Worm (Caenorhabditis elegans): ENCODE results near the gene srh-36.

The srh-36 gene

DNA sequence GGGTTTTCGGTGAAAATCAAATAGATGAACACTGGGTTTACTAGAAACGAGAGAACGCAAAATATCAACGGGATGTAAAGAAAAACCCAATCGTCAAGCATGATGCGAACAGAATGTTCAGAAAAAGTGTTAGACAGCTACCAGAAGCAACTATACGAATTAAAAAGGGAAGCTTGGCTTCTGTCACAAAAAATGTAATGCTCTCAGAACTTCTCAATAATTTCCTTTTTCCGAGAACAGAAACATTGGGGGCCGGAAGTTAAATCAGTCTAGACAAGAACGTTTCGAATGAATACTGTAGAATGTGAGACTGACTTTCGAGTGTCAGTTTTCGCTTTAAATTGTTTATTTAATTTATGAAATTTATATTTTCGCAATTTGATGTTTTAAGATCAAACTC, 38.3 kb upstream of the srh-36 start, which contains the start of gene srj-54:
TSS of gene srj-54 (minus strand) at position 101 of the 400 bp plus-strand sequence.
- TF ChIP-seq ham-2 (GFP tag; optimal IDR thresholded peaks at IDR 0.05) (no peak), sptf-1 (tag; optimal IDR thresholded peaks at IDR 0.05) (no peak), ceh-83 (GFP tag; optimal IDR thresholded peaks at IDR 0.05) (no peak), ceh-39 (tag; optimal IDR thresholded peaks at IDR 0.05) (no peak), elt-1 (tag; optimal IDR thresholded peaks at IDR 0.05; ENCODE audit: borderline replicate concordance, insufficient read depth) (no peak), nhr-76 (tag; optimal IDR thresholded peaks at IDR 0.05) (no peak), mab-5 (tag; optimal IDR thresholded peaks at IDR 0.05) (no peak), ztf-11 (tag; optimal IDR thresholded peaks at IDR 0.05) (no peak), flh-1 (GFP tag; optimal IDR thresholded peaks at IDR 0.05) (no peak), snpc-4 (tag; optimal IDR thresholded peaks at IDR 0.05) (no peak), unc-120 (tag; optimal IDR thresholded peaks at IDR 0.05; ENCODE audit: poor library complexity, severe bottlenecking) (no peak), hlh-1 (tag; optimal IDR thresholded peaks at IDR 0.05) (no peak), ces-1 (GFP tag; optimal IDR thresholded peaks at IDR 0.05) (no peak), blmp-1 (tag; optimal IDR thresholded peaks at IDR 0.05) (no peak)

DNA sequence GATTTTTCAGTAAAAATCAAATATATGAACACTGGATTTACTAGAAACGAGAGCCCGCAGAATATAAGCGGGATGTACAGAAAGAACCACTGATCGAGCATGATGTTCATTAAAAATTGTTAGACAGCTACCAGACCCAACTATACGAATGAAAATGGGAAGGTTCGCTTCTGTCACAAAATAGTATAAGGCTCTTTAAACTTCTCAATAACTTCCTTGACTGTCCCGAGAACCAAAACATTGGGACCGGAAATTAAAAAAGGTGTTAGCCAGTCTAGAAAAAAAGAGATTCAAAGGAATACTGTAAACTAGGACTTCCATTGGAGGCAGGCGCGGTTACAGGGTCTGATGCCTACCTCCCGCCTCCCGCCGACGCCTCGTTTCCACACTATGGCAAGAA, 36.4 kb upstream of the srh-36 start, which contains the start of gene srj-55:
TSS of gene srj-55 (minus strand) at position 101 of the 400 bp plus-strand sequence.
- TF ChIP-seq M03D4.4 (tag; optimal IDR thresholded peaks at IDR 0.05) (no peak), drap-1 (GFP tag; optimal IDR thresholded peaks at IDR 0.05) (no peak), sptf-1 (tag; optimal IDR thresholded peaks at IDR 0.05) (no peak)

DNA sequence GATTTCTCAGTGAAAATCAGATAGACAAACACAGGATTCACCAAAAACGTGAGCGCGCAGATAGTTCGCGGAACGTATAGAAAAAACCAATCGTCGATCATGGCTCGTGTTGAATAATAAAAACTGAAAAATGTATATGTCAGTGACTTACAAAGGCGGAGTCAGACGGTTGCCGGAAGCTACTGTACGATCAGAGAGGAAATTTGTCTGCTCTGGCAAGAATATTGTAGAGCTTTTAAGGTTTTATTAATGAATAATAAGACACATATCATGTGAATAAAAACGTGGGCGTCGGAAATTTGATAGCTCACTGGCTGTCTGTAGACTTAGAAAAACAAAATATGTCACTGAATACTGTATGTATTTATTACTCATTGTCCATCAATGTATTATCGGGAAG, 34.0 kb upstream of the srh-36 start, which contains the start of gene srj-57:
TSS of gene srj-57 (minus strand) at position 101 of the 400 bp plus-strand sequence.
- TF ChIP-seq unc-39 (tag; optimal IDR thresholded peaks at IDR 0.05), result no peak
- TF ChIP-seq ces-1 (GFP tag; optimal IDR thresholded peaks at IDR 0.05), result no peak
- no peak for TF ChIP-seq mls-2 (tag; optimal IDR thresholded peaks at IDR 0.05)
- TF ChIP-seq zip-8 (tag; optimal IDR thresholded peaks at IDR 0.05), result no peak
- TF ChIP-seq M03D4.4 (tag; optimal IDR thresholded peaks at IDR 0.05), result no peak
- no peak for TF ChIP-seq hlh-1 (tag; optimal IDR thresholded peaks at IDR 0.05)
- no peak for TF ChIP-seq pha-4 (tag; optimal IDR thresholded peaks at IDR 0.05)
- TF ChIP-seq ceh-39 (tag; optimal IDR thresholded peaks at IDR 0.05), result no peak
- TF ChIP-seq elt-3 (tag; optimal IDR thresholded peaks at IDR 0.05), result no peak
- TF ChIP-seq flh-1 (GFP tag; optimal IDR thresholded peaks at IDR 0.05), result no peak
- no peak for TF ChIP-seq elt-1 (tag; optimal IDR thresholded peaks at IDR 0.05; ENCODE audit: borderline replicate concordance, insufficient read depth)
- no peak for TF ChIP-seq lsy-2 (tag; optimal IDR thresholded peaks at IDR 0.05)
- TF ChIP-seq nhr-237 (tag; optimal IDR thresholded peaks at IDR 0.05), result no peak
- no peak for TF ChIP-seq nhr-76 (tag; optimal IDR thresholded peaks at IDR 0.05)
- no peak for TF ChIP-seq ceh-43 (GFP tag; optimal IDR thresholded peaks at IDR 0.05)
- TF ChIP-seq bed-3 (GFP tag; optimal IDR thresholded peaks at IDR 0.05), result no peak
- no peak for TF ChIP-seq nhr-2 (tag; optimal IDR thresholded peaks at IDR 0.05)

DNA sequence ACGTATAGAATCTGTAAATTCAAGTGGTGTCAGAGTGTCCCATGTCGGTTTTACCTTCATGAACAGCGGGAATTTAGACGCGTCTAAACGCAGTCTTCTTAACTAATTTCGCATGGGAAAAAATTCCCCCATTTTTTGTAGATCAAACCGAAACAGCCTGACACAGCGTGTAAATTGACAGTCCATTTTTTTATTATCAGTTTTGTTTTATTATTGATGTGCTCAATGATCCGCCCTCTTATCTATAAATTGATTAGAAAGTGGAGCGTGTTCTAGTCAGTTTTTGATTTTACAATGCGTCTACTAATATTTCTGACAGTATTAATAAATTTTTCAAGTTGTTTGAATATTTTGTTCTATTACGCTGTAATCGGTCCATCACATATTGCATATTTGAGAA, 27.6 kb upstream of the srh-36 start, which contains the start of gene ugt-53:
TSS of gene ugt-53 (plus strand) at position 273 of the 400 bp plus-strand sequence.
- TF ChIP-seq cnd-1 (tag; optimal IDR thresholded peaks at IDR 0.05) (no peak), lsy-2 (tag; optimal IDR thresholded peaks at IDR 0.05) (no peak), elt-1 (tag; optimal IDR thresholded peaks at IDR 0.05; ENCODE audit: borderline replicate concordance, insufficient read depth) (no peak), tbx-8 (GFP tag; optimal IDR thresholded peaks at IDR 0.05) (no peak), sptf-1 (tag; optimal IDR thresholded peaks at IDR 0.05) (no peak), nhr-2 (tag; optimal IDR thresholded peaks at IDR 0.05) (no peak), bed-3 (GFP tag; optimal IDR thresholded peaks at IDR 0.05) (no peak), ceh-39 (tag; optimal IDR thresholded peaks at IDR 0.05) (no peak), ham-2 (GFP tag; optimal IDR thresholded peaks at IDR 0.05) (no peak), ceh-83 (GFP tag; optimal IDR thresholded peaks at IDR 0.05) (no peak)

DNA sequence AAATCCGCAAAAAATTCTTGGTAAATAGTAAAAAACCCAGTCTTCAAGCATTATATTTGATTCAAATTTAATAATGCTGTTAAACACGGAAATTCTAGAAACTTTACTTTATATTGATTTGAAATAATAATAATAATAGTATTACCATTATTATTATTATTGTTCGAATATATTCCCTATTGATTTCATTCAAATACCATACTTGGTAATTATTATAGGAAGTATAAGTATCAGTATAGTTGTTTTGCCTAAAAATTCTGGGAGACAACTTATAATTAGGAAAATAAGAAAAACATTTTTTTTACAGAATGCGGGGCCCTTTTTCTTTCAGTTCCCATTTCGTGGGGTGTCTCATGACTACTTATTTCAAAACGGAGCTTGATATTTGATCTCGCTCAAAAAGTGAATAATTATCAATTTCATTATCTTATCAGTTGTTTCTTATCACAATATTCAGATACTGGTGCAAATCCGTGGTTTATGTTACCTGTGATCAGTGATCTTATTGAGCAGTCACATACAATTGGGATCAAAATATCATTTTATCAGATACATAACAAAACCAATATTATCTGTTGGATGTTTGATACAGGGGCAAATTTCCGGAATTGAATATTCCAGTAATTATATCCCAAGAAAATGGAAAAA, 26.9 kb upstream of the srh-36 start, which contains the start of gene srj-49:
TSS of gene srj-49 (minus strand) at position 51 of the 648 bp plus-strand sequence.
- no peak for TF ChIP-seq cnd-1 (tag; optimal IDR thresholded peaks at IDR 0.05)
- no peak for TF ChIP-seq hlh-1 (tag; optimal IDR thresholded peaks at IDR 0.05)
- TF ChIP-seq pha-4 (tag; optimal IDR thresholded peaks at IDR 0.05), result no peak
- no peak for TF ChIP-seq nhr-237 (tag; optimal IDR thresholded peaks at IDR 0.05)
- no peak for TF ChIP-seq blmp-1 (tag; optimal IDR thresholded peaks at IDR 0.05)
- no peak for TF ChIP-seq unc-120 (tag; optimal IDR thresholded peaks at IDR 0.05; ENCODE audit: poor library complexity, severe bottlenecking)
- TF ChIP-seq elt-3 (tag; optimal IDR thresholded peaks at IDR 0.05), result no peak
